Fruit fly (Drosophila melanogaster): ENCODE results near the gene CG31922.

- TF ChIP-seq pan (optimal IDR thresholded peaks at IDR 0.05) (peak; percentile 75), usp (GFP tag; optimal IDR thresholded peaks at IDR 0.05) (no peak), psq (optimal IDR thresholded peaks at IDR 0.05) (no peak), EcR (GFP tag; optimal IDR thresholded peaks at IDR 0.05) (no peak)
Observed at dm6 chr2L:1144371-1145360, 25.3 kb upstream of the CG31922 start.
